Worm (Caenorhabditis elegans) whole organism, L2 larva: Measurements from ENCODE around the gene ccm-3.

Source experiments
- C34F6.9 ChIP-seq: fragments of 150-350 bp; optimal IDR thresholded peaks from 2 replicates; lab custom pipeline; 2014; ENCODE audit warnings: missing biosample characterization, missing genetic modification characterization
- F13H6.1 ChIP-seq: sonication (generic microtip); optimal IDR thresholded peaks from 2 replicates; lab custom pipeline; 2016; ENCODE audit warnings: missing genetic modification characterization, missing compliant biosample characterization
- R02D3.7 ChIP-seq: fragments of 150-350 bp; optimal IDR thresholded peaks from 2 replicates; lab custom pipeline; 2014; ENCODE audit warnings: missing biosample characterization, missing genetic modification characterization
- Y55F3AM.14 ChIP-seq: fragments of 200-800 bp; sonication (Bioruptor generic); optimal IDR thresholded peaks from 2 replicates; lab custom pipeline; 2018; ENCODE audit warnings: mild to moderate bottlenecking, missing genetic modification characterization, missing compliant biosample characterization
- ZK546.5 ChIP-seq: sonication (generic microtip); optimal IDR thresholded peaks from 2 replicates; lab custom pipeline; 2017; ENCODE audit warnings: missing biosample characterization, missing genetic modification characterization
- alr-1 ChIP-seq: fragments of 150-350 bp; optimal IDR thresholded peaks from 2 replicates; lab custom pipeline; 2014; ENCODE audit warnings: missing biosample characterization, missing genetic modification characterization
- aly-2 ChIP-seq: fragments of 150-350 bp; optimal IDR thresholded peaks from 2 replicates; lab custom pipeline; 2014; ENCODE audit warnings: missing biosample characterization, missing genetic modification characterization
- ama-1 ChIP-seq: fragments of 150-350 bp; optimal IDR thresholded peaks from 2 replicates; lab custom pipeline; 2018; ENCODE audit warnings: inconsistent platforms
- blmp-1 ChIP-seq: sonication (generic microtip); optimal IDR thresholded peaks from 2 replicates; lab custom pipeline; 2017; ENCODE audit warnings: missing genetic modification characterization, mild to moderate bottlenecking, missing compliant biosample characterization, antibody characterized with exemption, moderate library complexity; ENCODE audit not compliant: insufficient read depth
- ceh-16 ChIP-seq: fragments of 150-350 bp; optimal IDR thresholded peaks from 2 replicates; lab custom pipeline; 2014; ENCODE audit warnings: missing biosample characterization, missing genetic modification characterization
- ceh-82 ChIP-seq: fragments of 150-350 bp; optimal IDR thresholded peaks from 2 replicates; lab custom pipeline; 2014; ENCODE audit warnings: missing biosample characterization, missing genetic modification characterization
- crh-2 ChIP-seq: sonication (generic microtip); optimal IDR thresholded peaks from 2 replicates; lab custom pipeline; 2017; ENCODE audit warnings: missing biosample characterization, missing genetic modification characterization
- egl-27 ChIP-seq: sonication (generic microtip); optimal IDR thresholded peaks from 3 replicates; lab custom pipeline; 2017; ENCODE audit warnings: missing biosample characterization, missing genetic modification reagents, missing genetic modification characterization
- elt-1 ChIP-seq: fragments of 150-350 bp; optimal IDR thresholded peaks from 2 replicates; lab custom pipeline; 2014; ENCODE audit warnings: missing biosample characterization, missing genetic modification characterization
- elt-3 ChIP-seq: sonication (generic microtip); optimal IDR thresholded peaks from 2 replicates; lab custom pipeline; 2017; ENCODE audit warnings: missing biosample characterization, missing genetic modification characterization
- fos-1 ChIP-seq: fragments of 150-350 bp; optimal IDR thresholded peaks from 2 replicates; lab custom pipeline; 2014; ENCODE audit warnings: missing biosample characterization, missing genetic modification characterization
- gmeb-1 ChIP-seq: fragments of 150-350 bp; optimal IDR thresholded peaks from 2 replicates; lab custom pipeline; 2014; ENCODE audit warnings: missing biosample characterization, missing genetic modification characterization
- lin-11 ChIP-seq: fragments of 150-350 bp; sonication (generic microtip); optimal IDR thresholded peaks from 2 replicates; lab custom pipeline; 2014; ENCODE audit warnings: missing biosample characterization, missing genetic modification characterization, inconsistent platforms, mixed read lengths
- lin-13 ChIP-seq: fragments of 150-350 bp; optimal IDR thresholded peaks from 2 replicates; lab custom pipeline; 2014; ENCODE audit warnings: missing biosample characterization, missing genetic modification reagents, missing genetic modification characterization
- lin-39 ChIP-seq: fragments of 150-350 bp; optimal IDR thresholded peaks from 2 replicates; lab custom pipeline; 2014; ENCODE audit warnings: missing biosample characterization, missing genetic modification reagents, missing genetic modification characterization
- lsy-2 ChIP-seq, 2 experiments: fragments of 150-350 bp in 1 of 2; sonication (generic microtip) in 1 of 2; optimal IDR thresholded peaks; 2 replicates each; lab custom pipeline; 2014 to 2017; ENCODE audit warnings: missing biosample characterization in 2 of 2, missing genetic modification characterization in 2 of 2
- mab-5 ChIP-seq: fragments of 150-350 bp; optimal IDR thresholded peaks from 2 replicates; lab custom pipeline; 2014; ENCODE audit warnings: missing biosample characterization, missing genetic modification characterization
- mbf-1 ChIP-seq: sonication (generic microtip); optimal IDR thresholded peaks from 2 replicates; lab custom pipeline; 2017; ENCODE audit warnings: missing biosample characterization, missing genetic modification characterization
- mdl-1 ChIP-seq, 2 experiments: fragments of 150-350 bp in 1 of 2; sonication (generic microtip) in 1 of 2; optimal IDR thresholded peaks; 2 replicates each; lab custom pipeline; 2017; ENCODE audit warnings: missing biosample characterization in 2 of 2, missing genetic modification characterization in 2 of 2
- nhr-10 ChIP-seq: sonication (generic microtip); optimal IDR thresholded peaks from 2 replicates; lab custom pipeline; 2017; ENCODE audit warnings: missing biosample characterization, missing genetic modification characterization
- nhr-11 ChIP-seq: fragments of 150-350 bp; optimal IDR thresholded peaks from 2 replicates; lab custom pipeline; 2014; ENCODE audit warnings: missing biosample characterization, missing genetic modification characterization
- nhr-12 ChIP-seq: fragments of 150-350 bp; optimal IDR thresholded peaks from 2 replicates; lab custom pipeline; 2014; ENCODE audit warnings: missing biosample characterization, missing genetic modification characterization
- nhr-129 ChIP-seq: fragments of 150-350 bp; optimal IDR thresholded peaks from 2 replicates; lab custom pipeline; 2014; ENCODE audit warnings: missing biosample characterization, missing genetic modification characterization
- nhr-21 ChIP-seq: fragments of 150-350 bp; optimal IDR thresholded peaks from 2 replicates; lab custom pipeline; 2014; ENCODE audit warnings: missing biosample characterization, missing genetic modification characterization
- nhr-23 ChIP-seq: fragments of 150-350 bp; optimal IDR thresholded peaks from 2 replicates; lab custom pipeline; 2014; ENCODE audit warnings: missing biosample characterization, missing genetic modification reagents, missing genetic modification characterization
- nhr-237 ChIP-seq: fragments of 150-350 bp; optimal IDR thresholded peaks from 2 replicates; lab custom pipeline; 2014; ENCODE audit warnings: missing biosample characterization, missing genetic modification characterization
- nhr-25 ChIP-seq: fragments of 150-350 bp; sonication (generic microtip); optimal IDR thresholded peaks from 3 replicates; lab custom pipeline; 2014; ENCODE audit warnings: missing biosample characterization, missing genetic modification characterization
- nhr-6 ChIP-seq: fragments of 150-350 bp; optimal IDR thresholded peaks from 2 replicates; lab custom pipeline; 2014; ENCODE audit warnings: missing biosample characterization, missing genetic modification characterization
- peb-1 ChIP-seq: fragments of 150-350 bp; optimal IDR thresholded peaks from 2 replicates; lab custom pipeline; 2014; ENCODE audit warnings: missing biosample characterization, missing genetic modification characterization
- sem-4 ChIP-seq: fragments of 150-350 bp; optimal IDR thresholded peaks from 2 replicates; lab custom pipeline; 2014; ENCODE audit warnings: missing biosample characterization, missing genetic modification reagents, missing genetic modification characterization
- skn-1 ChIP-seq: sonication (generic microtip); optimal IDR thresholded peaks from 2 replicates; lab custom pipeline; 2017; ENCODE audit warnings: missing biosample characterization, missing genetic modification characterization
- sma-3 ChIP-seq: sonication (generic microtip); optimal IDR thresholded peaks from 2 replicates; lab custom pipeline; 2016; ENCODE audit warnings: missing genetic modification reagents, missing genetic modification characterization, missing compliant biosample characterization
- sma-9 ChIP-seq, 2 experiments: fragments of 150-350 bp in 1 of 2; sonication (generic microtip) in 1 of 2; optimal IDR thresholded peaks; 2 replicates each; lab custom pipeline; 2014 to 2016; ENCODE audit warnings: missing genetic modification characterization in 2 of 2, mild to moderate bottlenecking in 1 of 2, missing biosample characterization in 1 of 2, missing compliant biosample characterization in 1 of 2, missing genetic modification reagents in 1 of 2, moderate library complexity in 1 of 2
- snpc-4 ChIP-seq: fragments of 150-350 bp; optimal IDR thresholded peaks from 2 replicates; lab custom pipeline; 2014; ENCODE audit warnings: missing biosample characterization, missing genetic modification characterization
- unc-39 ChIP-seq: fragments of 150-350 bp; optimal IDR thresholded peaks from 2 replicates; lab custom pipeline; 2014; ENCODE audit warnings: missing biosample characterization, missing genetic modification characterization
- unc-55 ChIP-seq: fragments of 150-350 bp; sonication (generic microtip); optimal IDR thresholded peaks from 3 replicates; lab custom pipeline; 2014; ENCODE audit warnings: missing biosample characterization, missing genetic modification reagents, missing genetic modification characterization
- unc-62 ChIP-seq: fragments of 150-350 bp; optimal IDR thresholded peaks from 2 replicates; lab custom pipeline; 2014; ENCODE audit warnings: missing biosample characterization, missing genetic modification reagents, missing genetic modification characterization
- zag-1 ChIP-seq: fragments of 150-350 bp; optimal IDR thresholded peaks from 2 replicates; lab custom pipeline; 2014; ENCODE audit warnings: missing biosample characterization, missing genetic modification characterization
- ztf-1 ChIP-seq: fragments of 200-800 bp; sonication (Bioruptor generic); conservative IDR thresholded peaks from 2 replicates; pipeline ENCODE4 v1.3.6; 2022; ENCODE audit warnings: missing genetic modification characterization, missing compliant biosample characterization
- ztf-11 ChIP-seq: sonication (generic microtip); optimal IDR thresholded peaks from 2 replicates; lab custom pipeline; 2017; ENCODE audit warnings: missing biosample characterization, missing genetic modification characterization
- ztf-4 ChIP-seq: fragments of 150-350 bp; optimal IDR thresholded peaks from 2 replicates; lab custom pipeline; 2014; ENCODE audit warnings: missing biosample characterization, missing genetic modification characterization

Gene ccm-3

DNA sequence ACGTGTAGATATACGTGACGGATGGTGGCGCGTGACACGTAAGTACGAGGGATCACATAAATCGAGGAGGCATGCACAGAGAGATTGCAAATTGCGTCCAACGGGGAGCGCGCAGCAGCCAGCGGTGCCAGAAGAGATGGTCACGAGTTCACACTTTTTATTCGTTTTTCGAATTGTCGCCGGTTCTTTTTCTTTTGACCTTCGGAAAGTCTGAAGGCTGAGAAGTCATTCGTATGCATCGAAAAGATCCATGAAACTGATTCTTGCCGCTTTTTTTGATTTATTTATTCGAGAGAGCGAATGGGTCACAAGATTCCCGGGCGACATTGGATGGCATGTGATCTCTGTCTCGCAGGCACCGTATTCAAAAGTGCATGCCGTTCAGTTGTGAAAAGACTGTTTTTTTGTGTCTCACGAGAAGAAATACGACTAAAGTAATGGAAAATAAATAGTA, 48.1 kb downstream of the ccm-3 start (continued):
- peak; percentile 85 for TF ChIP-seq nhr-25 (tag; lab: Kevin White, UChicago)
- TF ChIP-seq mab-5 (tag; lab: Kevin White, UChicago), result peak; percentile 41
- TF ChIP-seq nhr-6, result no peak
- peak; percentile 28 for TF ChIP-seq snpc-4 (tag; lab: Kevin White, UChicago)
- TF ChIP-seq lin-11 (tag; lab: Kevin White, UChicago), result peak; percentile 16
- TF ChIP-seq skn-1 (tag; lab: Kevin White, UChicago), result no peak
- TF ChIP-seq sem-4 (tag; lab: Kevin White, UChicago), result peak; percentile 73
- TF ChIP-seq ceh-16 (tag; lab: Kevin White, UChicago), result no peak
- no peak for TF ChIP-seq unc-39
- peak; percentile 62 for TF ChIP-seq ztf-4 (tag; lab: Kevin White, UChicago)
- peak; percentile 53 for TF ChIP-seq Y55F3AM.14 (GFP tag; lab: Kevin White, UChicago)
- peak; percentile 68 for TF ChIP-seq nhr-21
- TF ChIP-seq sma-3 (GFP tag; lab: Kevin White, UChicago), result peak; percentile 59

DNA sequence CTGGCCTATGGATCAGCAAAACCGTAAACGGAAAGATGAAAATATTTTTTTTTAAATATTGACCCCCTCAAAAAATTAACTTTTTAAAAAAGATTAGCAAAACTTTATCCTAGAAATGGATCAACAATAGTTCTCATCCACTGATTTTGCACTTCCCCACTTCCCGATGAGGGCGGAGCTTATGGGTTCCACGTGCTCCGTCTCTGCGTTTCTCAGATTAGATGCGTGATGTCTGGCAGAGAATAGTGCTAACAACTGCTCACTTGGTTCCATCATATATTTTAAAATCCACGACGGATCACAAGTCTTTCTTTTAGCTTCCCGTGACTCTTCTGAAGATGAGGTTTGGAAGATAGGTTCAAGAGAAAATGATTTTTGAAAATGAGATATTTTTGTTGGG, 48.7 kb downstream of the ccm-3 start:
- TF ChIP-seq F13H6.1, result peak; percentile 45
- peak; percentile 58 for TF ChIP-seq nhr-129
- no peak for TF ChIP-seq blmp-1 (tag; lab: Kevin White, UChicago)
- no peak for TF ChIP-seq sem-4 (tag; lab: Kevin White, UChicago)
- peak; percentile 20 for TF ChIP-seq nhr-6
- TF ChIP-seq skn-1 (tag; lab: Kevin White, UChicago), result no peak
- peak; percentile 6 to 43 for TF ChIP-seq mdl-1 (tag; optimal IDR thresholded peaks at IDR 0.05; lab: Kevin White, UChicago)
- TF ChIP-seq ztf-4 (tag; lab: Kevin White, UChicago), result no peak
- TF ChIP-seq mab-5 (tag; lab: Kevin White, UChicago), result no peak
- TF ChIP-seq nhr-237 (tag; lab: Kevin White, UChicago), result no peak
- no peak for TF ChIP-seq mbf-1
- TF ChIP-seq sma-9 (GFP tag; optimal IDR thresholded peaks at IDR 0.05; lab: Kevin White, UChicago), result peak; percentile 66
- TF ChIP-seq sma-9 (tag; optimal IDR thresholded peaks at IDR 0.05; lab: Kevin White, UChicago), result no peak
- TF ChIP-seq nhr-11 (tag; lab: Kevin White, UChicago), result no peak

DNA sequence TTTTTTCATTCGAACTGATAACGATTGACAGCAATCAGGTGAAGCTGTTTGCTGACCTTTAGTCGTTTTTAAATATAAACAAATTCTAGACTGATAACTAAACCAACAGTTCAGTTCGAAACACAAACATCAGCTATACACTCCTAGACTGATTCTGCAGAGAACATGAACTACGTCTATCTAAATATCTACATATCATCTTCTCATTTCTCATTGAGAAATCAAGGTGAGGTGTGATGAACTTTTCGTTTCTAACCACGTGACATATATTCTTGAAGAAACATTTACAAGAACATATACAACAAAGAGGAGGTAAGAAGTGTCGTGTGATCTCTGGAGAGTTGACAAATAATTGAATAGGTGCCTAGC, 49.9 kb downstream of the ccm-3 start:
- TF ChIP-seq nhr-6 (peak; percentile 71), blmp-1 (tag; lab: Kevin White, UChicago) (peak; percentile 75), ztf-1 (GFP tag; lab: Robert Waterston, UW) (no peak), ama-1 (lab: Kevin White, UChicago) (peak; percentile 15), lin-39 (tag; lab: Kevin White, UChicago) (no peak), nhr-129 (peak; percentile 85), mbf-1 (no peak), zag-1 (no peak), lin-13 (GFP tag; lab: Kevin White, UChicago) (peak; percentile 32), sma-9 (GFP tag; optimal IDR thresholded peaks at IDR 0.05; lab: Kevin White, UChicago) (peak; percentile 77), sma-9 (tag; optimal IDR thresholded peaks at IDR 0.05; lab: Kevin White, UChicago) (no peak), unc-62 (GFP tag; lab: Kevin White, UChicago) (no peak), nhr-12 (no peak), nhr-25 (tag; lab: Kevin White, UChicago) (peak; percentile 90), nhr-11 (tag; lab: Kevin White, UChicago) (peak; percentile 41), F13H6.1 (peak; percentile 36), aly-2 (tag; lab: Kevin White, UChicago) (no peak), lin-11 (tag; lab: Kevin White, UChicago) (no peak), peb-1 (tag; lab: Kevin White, UChicago) (no peak), elt-3 (no peak), sem-4 (tag; lab: Kevin White, UChicago) (no peak), C34F6.9 (peak; percentile 80), egl-27 (tag; lab: Kevin White, UChicago) (no peak), ztf-11 (tag; lab: Kevin White, UChicago) (no peak), unc-55 (GFP tag; lab: Kevin White, UChicago) (no peak), R02D3.7 (no peak), nhr-23 (tag; lab: Kevin White, UChicago) (no peak), nhr-237 (tag; lab: Kevin White, UChicago) (no peak), nhr-21 (peak; percentile 79), snpc-4 (tag; lab: Kevin White, UChicago) (peak; percentile 13), sma-3 (GFP tag; lab: Kevin White, UChicago) (peak; percentile 41), mab-5 (tag; lab: Kevin White, UChicago) (no peak), fos-1 (tag; lab: Kevin White, UChicago) (peak; percentile 5), ztf-4 (tag; lab: Kevin White, UChicago) (peak; percentile 93), lsy-2 (tag; optimal IDR thresholded peaks at IDR 0.05; lab: Kevin White, UChicago) (peak in 1 of 2 experiments; percentile 62), elt-1 (tag; lab: Kevin White, UChicago) (no peak), gmeb-1 (tag; lab: Kevin White, UChicago) (peak; percentile 37), alr-1 (tag; lab: Kevin White, UChicago) (no peak), nhr-10 (tag; lab: Kevin White, UChicago) (no peak), ZK546.5 (tag; lab: Kevin White, UChicago) (no peak), mdl-1 (tag; optimal IDR thresholded peaks at IDR 0.05; lab: Kevin White, UChicago) (peak in 1 of 2 experiments; percentile 50), crh-2 (tag; lab: Kevin White, UChicago) (peak; percentile 79), ceh-82 (tag; lab: Kevin White, UChicago) (no peak), skn-1 (tag; lab: Kevin White, UChicago) (no peak), ceh-16 (tag; lab: Kevin White, UChicago) (no peak), unc-39 (no peak)
